Worm (Caenorhabditis elegans): ENCODE measurements around the gene C05E11.7.

DNA sequence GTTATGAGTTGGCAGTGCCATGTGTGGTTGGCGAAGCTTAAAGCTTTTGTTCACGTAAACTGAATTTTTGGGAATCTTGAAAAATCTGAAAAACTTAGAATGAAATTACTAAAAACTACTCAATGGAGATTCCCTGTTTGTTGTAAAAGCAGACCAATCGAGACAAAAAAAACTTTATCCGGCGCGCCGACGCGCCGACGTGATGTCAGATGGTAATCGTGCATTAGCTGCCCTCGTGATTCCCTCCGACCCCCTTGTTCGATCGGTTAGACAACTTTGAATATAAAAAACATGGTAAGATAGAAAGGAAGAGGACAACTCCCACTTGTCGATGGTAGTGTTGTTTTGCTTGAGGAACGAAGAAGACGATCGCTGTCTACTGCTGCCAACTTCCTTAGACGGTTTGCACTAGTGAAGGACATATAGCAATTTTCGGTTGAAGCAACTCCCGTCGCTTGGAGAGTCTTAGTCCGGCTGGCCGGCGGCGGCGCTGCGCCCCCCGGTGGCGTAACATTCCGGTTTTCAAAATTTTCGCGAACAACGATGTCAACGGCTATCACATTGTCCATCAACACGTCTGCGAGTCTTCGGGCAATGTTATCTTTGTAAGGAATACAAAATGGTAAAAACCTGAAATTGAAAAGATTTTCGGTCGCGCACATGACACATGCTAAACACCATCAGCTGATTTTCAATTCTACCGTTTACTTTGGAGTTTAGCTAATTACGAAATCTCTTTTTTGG lies 35.5 kb downstream of the C05E11.7 start, which contains the start of gene C07A12.18:
- TF ChIP-seq tbx-8 (GFP tag; optimal IDR thresholded peaks at IDR 0.05) (no peak), nhr-76 (tag; optimal IDR thresholded peaks at IDR 0.05) (no peak), pha-4 (tag; optimal IDR thresholded peaks at IDR 0.05) (no peak), bed-3 (GFP tag; optimal IDR thresholded peaks at IDR 0.05) (no peak), ceh-43 (GFP tag; optimal IDR thresholded peaks at IDR 0.05) (no peak), elt-3 (tag; optimal IDR thresholded peaks at IDR 0.05) (no peak), nhr-2 (tag; optimal IDR thresholded peaks at IDR 0.05) (no peak), ztf-11 (tag; optimal IDR thresholded peaks at IDR 0.05) (no peak), mep-1 (tag; optimal IDR thresholded peaks at IDR 0.05) (no peak), mls-2 (tag; optimal IDR thresholded peaks at IDR 0.05) (no peak), lin-13 (tag; optimal IDR thresholded peaks at IDR 0.05) (no peak), nhr-237 (tag; optimal IDR thresholded peaks at IDR 0.05) (no peak), unc-39 (tag; optimal IDR thresholded peaks at IDR 0.05) (no peak)
